Fruit fly (Drosophila melanogaster) whole organism, prepupa: Measurements from ENCODE around the gene CG43638.

Source experiments
- Blimp-1 ChIP-seq: fragments of 200-800 bp; sonication (Bioruptor generic); optimal IDR thresholded peaks from 3 replicates; lab custom pipeline; 2017; ENCODE audit warnings: missing biosample characterization, missing genetic modification characterization, mild to moderate bottlenecking, moderate library complexity, missing genetic modification reagents
- CG10631 ChIP-seq: fragments of 200-800 bp; sonication (Bioruptor generic); optimal IDR thresholded peaks from 2 replicates; lab custom pipeline; 2016; ENCODE audit warnings: missing biosample characterization, missing genetic modification characterization
- CG10669 ChIP-seq: fragments of 200-800 bp; sonication (Bioruptor generic); optimal IDR thresholded peaks from 3 replicates; lab custom pipeline; 2018; ENCODE audit warnings: missing biosample characterization, mild to moderate bottlenecking, missing genetic modification characterization, moderate library complexity
- CG11294 ChIP-seq: fragments of 200-800 bp; sonication (Bioruptor generic); IDR thresholded peaks from 2 replicates; pipeline ENCODE4 v1.3.6; 2022; ENCODE audit warnings: missing biosample characterization, missing genetic modification characterization
- CG11902 ChIP-seq: fragments of 200-800 bp; sonication (Bioruptor generic); optimal IDR thresholded peaks from 3 replicates; lab custom pipeline; 2016; ENCODE audit warnings: missing biosample characterization, missing genetic modification characterization
- CG15336 ChIP-seq: fragments of 200-800 bp; sonication (Bioruptor generic); IDR thresholded peaks from 2 replicates; pipeline ENCODE4 v1.3.6; 2022; ENCODE audit warnings: missing biosample characterization, missing genetic modification characterization
- CG1621 ChIP-seq: fragments of 200-800 bp; sonication (Bioruptor generic); optimal IDR thresholded peaks from 3 replicates; lab custom pipeline; 2018; ENCODE audit warnings: missing biosample characterization, mild to moderate bottlenecking, missing genetic modification characterization
- CG16779 ChIP-seq: fragments of 200-800 bp; sonication (Bioruptor generic); optimal IDR thresholded peaks from 3 replicates; lab custom pipeline; 2017; ENCODE audit warnings: missing biosample characterization, mild to moderate bottlenecking, missing genetic modification characterization
- CG3032 ChIP-seq: fragments of 200-800 bp; optimal IDR thresholded peaks from 2 replicates; lab custom pipeline; 2019; ENCODE audit warnings: missing biosample characterization, mild to moderate bottlenecking, missing genetic modification characterization, moderate library complexity
- CG32006 ChIP-seq: fragments of 200-800 bp; sonication (Bioruptor generic); optimal IDR thresholded peaks from 3 replicates; lab custom pipeline; 2017; ENCODE audit warnings: missing biosample characterization, mild to moderate bottlenecking, missing genetic modification characterization
- CG3919 ChIP-seq: fragments of 200-800 bp; sonication (Bioruptor generic); optimal IDR thresholded peaks from 3 replicates; lab custom pipeline; 2016; ENCODE audit warnings: missing biosample characterization, missing genetic modification characterization
- CG6163 ChIP-seq: fragments of 200-800 bp; sonication (Bioruptor generic); IDR thresholded peaks from 3 replicates; pipeline ENCODE4 v1.3.6; 2022; ENCODE audit warnings: missing biosample characterization, missing genetic modification characterization
- CG6276 ChIP-seq: fragments of 200-800 bp; sonication (Bioruptor generic); optimal IDR thresholded peaks from 2 replicates; lab custom pipeline; 2017; ENCODE audit warnings: missing biosample characterization, mild to moderate bottlenecking, missing genetic modification characterization
- CG6808 ChIP-seq: fragments of 200-800 bp; sonication (Bioruptor generic); optimal IDR thresholded peaks from 3 replicates; lab custom pipeline; 2017; ENCODE audit warnings: missing biosample characterization, missing genetic modification characterization, mild to moderate bottlenecking, moderate library complexity, missing genetic modification reagents
- CG6854 ChIP-seq: fragments of 200-800 bp; sonication (Bioruptor generic); optimal IDR thresholded peaks from 2 replicates; lab custom pipeline; 2017; ENCODE audit warnings: missing biosample characterization, mild to moderate bottlenecking, missing genetic modification characterization
- CG7368 ChIP-seq: fragments of 200-800 bp; sonication (Bioruptor generic); optimal IDR thresholded peaks from 3 replicates; lab custom pipeline; 2016; ENCODE audit warnings: missing biosample characterization, missing genetic modification characterization
- CG8119 ChIP-seq: fragments of 200-800 bp; sonication (Bioruptor generic); IDR thresholded peaks from 3 replicates; pipeline ENCODE4 v1.3.6; 2022; ENCODE audit warnings: missing biosample characterization, missing genetic modification characterization
- CG8319 ChIP-seq: fragments of 200-800 bp; sonication (Bioruptor generic); optimal IDR thresholded peaks from 3 replicates; lab custom pipeline; 2016; ENCODE audit warnings: missing biosample characterization, missing genetic modification characterization
- CG8632 ChIP-seq: fragments of 200-800 bp; sonication (Bioruptor generic); optimal IDR thresholded peaks from 3 replicates; lab custom pipeline; 2016; ENCODE audit warnings: missing biosample characterization, missing genetic modification characterization
- CG9139 ChIP-seq: fragments of 200-800 bp; sonication (Bioruptor generic); optimal IDR thresholded peaks from 3 replicates; lab custom pipeline; 2017; ENCODE audit warnings: missing biosample characterization, mild to moderate bottlenecking, missing genetic modification characterization
- Eip75B ChIP-seq: fragments of 200-800 bp; sonication (Bioruptor generic); optimal IDR thresholded peaks from 3 replicates; lab custom pipeline; 2016; ENCODE audit warnings: missing biosample characterization, missing genetic modification characterization
- Eip78C ChIP-seq: fragments of 200-800 bp; sonication (Bioruptor generic); peaks from one replicate; lab custom pipeline; 2016; ENCODE audit warnings: missing biosample characterization, missing genetic modification characterization
- Ets21C ChIP-seq: fragments of 200-800 bp; sonication (Bioruptor generic); optimal IDR thresholded peaks from 3 replicates; lab custom pipeline; 2016; ENCODE audit warnings: missing biosample characterization, missing genetic modification characterization
- Ets96B ChIP-seq: fragments of 200-800 bp; optimal IDR thresholded peaks from 2 replicates; lab custom pipeline; 2019; ENCODE audit warnings: missing biosample characterization, mild to moderate bottlenecking, missing genetic modification characterization, moderate library complexity
- Hr38 ChIP-seq: sonication (Bioruptor generic); optimal IDR thresholded peaks from 2 replicates; lab custom pipeline; 2016; ENCODE audit warnings: missing biosample characterization, missing genetic modification characterization
- Hr39 ChIP-seq: fragments of 200-800 bp; sonication (Bioruptor generic); optimal IDR thresholded peaks from 2 replicates; lab custom pipeline; 2016; ENCODE audit warnings: missing biosample characterization, missing genetic modification characterization
- Hr4 ChIP-seq: fragments of 200-800 bp; sonication (Bioruptor generic); optimal IDR thresholded peaks from 3 replicates; lab custom pipeline; 2016; ENCODE audit warnings: missing biosample characterization, missing genetic modification characterization
- OdsH ChIP-seq: fragments of 200-800 bp; sonication (Bioruptor generic); optimal IDR thresholded peaks from 3 replicates; lab custom pipeline; 2016; ENCODE audit warnings: missing biosample characterization, missing genetic modification characterization
- Smox ChIP-seq: fragments of 200-800 bp; sonication (Bioruptor generic); optimal IDR thresholded peaks from 3 replicates; lab custom pipeline; 2016; ENCODE audit warnings: missing biosample characterization, missing genetic modification characterization
- Sox102F ChIP-seq: fragments of 200-800 bp; sonication (Bioruptor generic); optimal IDR thresholded peaks from 2 replicates; lab custom pipeline; 2016; ENCODE audit warnings: missing biosample characterization, mild to moderate bottlenecking, missing genetic modification characterization
- Sox14 ChIP-seq: fragments of 200-800 bp; sonication (Bioruptor generic); optimal IDR thresholded peaks from 3 replicates; lab custom pipeline; 2016; ENCODE audit warnings: missing biosample characterization, missing genetic modification characterization
- Sox15 ChIP-seq: fragments of 200-800 bp; sonication (Bioruptor generic); optimal IDR thresholded peaks from 3 replicates; lab custom pipeline; 2016; ENCODE audit warnings: missing biosample characterization, missing genetic modification characterization
- dac ChIP-seq: fragments of 200-800 bp; sonication (Bioruptor generic); optimal IDR thresholded peaks from 2 replicates; lab custom pipeline; 2017; ENCODE audit warnings: missing biosample characterization, mild to moderate bottlenecking, missing genetic modification characterization
- dsx ChIP-seq: fragments of 200-800 bp; optimal IDR thresholded peaks from 3 replicates; lab custom pipeline; 2019; ENCODE audit warnings: missing biosample characterization, mild to moderate bottlenecking, missing genetic modification characterization, moderate library complexity; ENCODE audit not compliant: poor library complexity, severe bottlenecking
- eg ChIP-seq: fragments of 200-800 bp; sonication (Bioruptor generic); IDR thresholded peaks from 3 replicates; pipeline ENCODE4 v1.3.6; 2022; ENCODE audit warnings: missing biosample characterization, missing genetic modification characterization
- fd59A ChIP-seq: fragments of 200-800 bp; sonication (Bioruptor generic); optimal IDR thresholded peaks from 2 replicates; lab custom pipeline; 2017; ENCODE audit warnings: missing biosample characterization, mild to moderate bottlenecking, missing genetic modification characterization, missing genetic modification reagents
- fd85E ChIP-seq: fragments of 200-800 bp; sonication (Bioruptor generic); optimal IDR thresholded peaks from 3 replicates; lab custom pipeline; 2016; ENCODE audit warnings: missing biosample characterization, missing genetic modification characterization
- fkh ChIP-seq: fragments of 200-800 bp; sonication (Bioruptor generic); optimal IDR thresholded peaks from 3 replicates; lab custom pipeline; 2017; ENCODE audit warnings: missing biosample characterization, mild to moderate bottlenecking, missing genetic modification characterization, moderate library complexity
- lz ChIP-seq: fragments of 200-800 bp; sonication (Bioruptor generic); optimal IDR thresholded peaks from 3 replicates; lab custom pipeline; 2016; ENCODE audit warnings: missing biosample characterization, missing genetic modification characterization
- net ChIP-seq: fragments of 200-800 bp; sonication (Bioruptor generic); optimal IDR thresholded peaks from 3 replicates; lab custom pipeline; 2016; ENCODE audit warnings: missing biosample characterization, missing genetic modification characterization
- pdm3 ChIP-seq: fragments of 200-800 bp; sonication (Bioruptor generic); optimal IDR thresholded peaks from 3 replicates; lab custom pipeline; 2016; ENCODE audit warnings: missing biosample characterization, missing genetic modification characterization
- salr ChIP-seq, 2 experiments: fragments of 200-800 bp; sonication (Bioruptor generic); optimal IDR thresholded peaks; 3 replicates each; lab custom pipeline; 2016 to 2018; ENCODE audit warnings: missing biosample characterization in 2 of 2, missing genetic modification characterization in 2 of 2, mild to moderate bottlenecking in 1 of 2
- spab ChIP-seq: fragments of 200-800 bp; sonication (Bioruptor generic); optimal IDR thresholded peaks from 2 replicates; lab custom pipeline; 2017; ENCODE audit warnings: missing biosample characterization, mild to moderate bottlenecking, missing genetic modification characterization, missing genetic modification reagents
- ss ChIP-seq, 2 experiments: fragments of 200-800 bp; sonication (Bioruptor generic); optimal IDR thresholded peaks; 2 replicates in 1 of 2; 3 replicates in 1 of 2; lab custom pipeline; 2017 to 2018; ENCODE audit warnings: mild to moderate bottlenecking in 2 of 2, missing biosample characterization in 2 of 2, missing genetic modification characterization in 2 of 2, moderate library complexity in 1 of 2
- svp ChIP-seq: fragments of 200-800 bp; sonication (Bioruptor generic); peaks from one replicate; lab custom pipeline; 2016; ENCODE audit warnings: missing biosample characterization, missing genetic modification characterization
- topi ChIP-seq: fragments of 200-800 bp; sonication (Bioruptor generic); optimal IDR thresholded peaks from 3 replicates; lab custom pipeline; 2016; ENCODE audit warnings: missing biosample characterization, missing genetic modification characterization

The CG43638 gene

dm6 chr3L:12013698-12014097, 30.7 kb upstream of the CG43638 start (continued):
- TF ChIP-seq Blimp-1 (no peak), fd59A (GFP tag; lab: Kevin White, UChicago) (peak; percentile 39), CG6808 (GFP tag; lab: Kevin White, UChicago) (no peak), lz (GFP tag; lab: Kevin White, UChicago) (peak; percentile 22), fkh (GFP tag; lab: Kevin White, UChicago) (no peak), Sox14 (GFP tag; lab: Kevin White, UChicago) (peak; percentile 7), Sox15 (GFP tag; lab: Kevin White, UChicago) (no peak)

dm6 chr3L:12014272-12014671, 30.1 kb upstream of the CG43638 start:
- TF ChIP-seq CG8319 (GFP tag; lab: Kevin White, UChicago) (no peak), CG9139 (GFP tag; lab: Kevin White, UChicago) (peak; percentile 57), CG6808 (GFP tag; lab: Kevin White, UChicago) (peak; percentile 50), CG6854 (GFP tag; lab: Kevin White, UChicago) (peak; percentile 36), dsx (GFP tag; lab: Kevin White, UChicago) (peak; percentile 18), ss (GFP tag; optimal IDR thresholded peaks at IDR 0.05; lab: Kevin White, UChicago) (peak; percentile 59 to 74), topi (GFP tag; lab: Kevin White, UChicago) (no peak)

- TF ChIP-seq Hr39 (GFP tag; lab: Kevin White, UChicago) (peak; percentile 39), eg (GFP tag; lab: Robert Waterston, UW) (peak; percentile 80), salr (GFP tag; optimal IDR thresholded peaks at IDR 0.05; lab: Kevin White, UChicago) (no peak), dsx (GFP tag; lab: Kevin White, UChicago) (no peak), CG10631 (GFP tag; lab: Kevin White, UChicago) (peak; percentile 22), CG6163 (peak; percentile 80), fkh (GFP tag; lab: Kevin White, UChicago) (no peak), Eip75B (GFP tag; lab: Kevin White, UChicago) (peak; percentile 1), CG15336 (GFP tag; lab: Robert Waterston, UW) (peak; percentile 67), CG16779 (tag; lab: Kevin White, UChicago) (no peak), Sox15 (GFP tag; lab: Kevin White, UChicago) (peak; percentile 44), Hr38 (GFP tag; lab: Kevin White, UChicago) (no peak), OdsH (GFP tag; lab: Kevin White, UChicago) (peak; percentile 62), CG8119 (GFP tag; lab: Robert Waterston, UW) (peak; percentile 58; the same call in 2 of the 3 replicates), dac (GFP tag; lab: Kevin White, UChicago) (no peak), Blimp-1 (peak; percentile 56), net (GFP tag; lab: Kevin White, UChicago) (peak; percentile 21), CG11902 (GFP tag; lab: Kevin White, UChicago) (peak; percentile 49), Smox (peak; percentile 23), topi (GFP tag; lab: Kevin White, UChicago) (peak; percentile 42), CG6276 (peak; percentile 49), Ets21C (GFP tag; lab: Kevin White, UChicago) (no peak), Sox102F (peak; percentile 64), CG8632 (GFP tag; lab: Kevin White, UChicago) (peak; percentile 76), CG6808 (GFP tag; lab: Kevin White, UChicago) (no peak), fd85E (GFP tag; lab: Kevin White, UChicago) (no peak), Ets96B (tag; lab: Kevin White, UChicago) (peak; percentile 24), CG11294 (GFP tag; lab: Robert Waterston, UW) (peak; percentile 56), ss (GFP tag; optimal IDR thresholded peaks at IDR 0.05; lab: Kevin White, UChicago) (no peak), svp (GFP tag; lab: Kevin White, UChicago) (peak; percentile 78), CG7368 (GFP tag; lab: Kevin White, UChicago) (peak; percentile 45), CG3032 (peak; percentile 5), Eip78C (GFP tag; lab: Kevin White, UChicago) (peak; percentile 87), CG3919 (GFP tag; lab: Kevin White, UChicago) (peak; percentile 45), spab (GFP tag; lab: Kevin White, UChicago) (no peak), CG6854 (GFP tag; lab: Kevin White, UChicago) (peak; percentile 68), Hr4 (GFP tag; lab: Kevin White, UChicago) (no peak), pdm3 (GFP tag; lab: Kevin White, UChicago) (peak; percentile 6), CG1621 (tag; lab: Kevin White, UChicago) (no peak), CG8319 (GFP tag; lab: Kevin White, UChicago) (peak; percentile 10), CG32006 (GFP tag; lab: Kevin White, UChicago) (peak; percentile 57), CG10669 (GFP tag; lab: Kevin White, UChicago) (no peak)
These were observed 28.2 kb upstream of the CG43638 start for dm6 chr3L:12016186-12016585.
